Worm (Caenorhabditis elegans) whole organism, L2 larva: ENCODE data around the gene fbxc-30.
A peak's percentile ranks its signal among the peaks of the same experiment; 100 is the strongest.

Experiments
- C34F6.9 ChIP-seq: fragments of 150-350 bp; optimal IDR thresholded peaks from 2 replicates; lab custom pipeline; 2014; ENCODE audit warnings: missing biosample characterization, missing genetic modification characterization
- F13H6.1 ChIP-seq: sonication (generic microtip); optimal IDR thresholded peaks from 2 replicates; lab custom pipeline; 2016; ENCODE audit warnings: missing genetic modification characterization, missing compliant biosample characterization
- R02D3.7 ChIP-seq: fragments of 150-350 bp; optimal IDR thresholded peaks from 2 replicates; lab custom pipeline; 2014; ENCODE audit warnings: missing biosample characterization, missing genetic modification characterization
- Y55F3AM.14 ChIP-seq: fragments of 200-800 bp; sonication (Bioruptor generic); optimal IDR thresholded peaks from 2 replicates; lab custom pipeline; 2018; ENCODE audit warnings: mild to moderate bottlenecking, missing genetic modification characterization, missing compliant biosample characterization
- ZK546.5 ChIP-seq: sonication (generic microtip); optimal IDR thresholded peaks from 2 replicates; lab custom pipeline; 2017; ENCODE audit warnings: missing biosample characterization, missing genetic modification characterization
- aly-2 ChIP-seq: fragments of 150-350 bp; optimal IDR thresholded peaks from 2 replicates; lab custom pipeline; 2014; ENCODE audit warnings: missing biosample characterization, missing genetic modification characterization
- ama-1 ChIP-seq: fragments of 150-350 bp; optimal IDR thresholded peaks from 2 replicates; lab custom pipeline; 2018; ENCODE audit warnings: inconsistent platforms
- blmp-1 ChIP-seq: sonication (generic microtip); optimal IDR thresholded peaks from 2 replicates; lab custom pipeline; 2017; ENCODE audit warnings: missing genetic modification characterization, mild to moderate bottlenecking, missing compliant biosample characterization, antibody characterized with exemption, moderate library complexity; ENCODE audit not compliant: insufficient read depth
- ceh-16 ChIP-seq: fragments of 150-350 bp; optimal IDR thresholded peaks from 2 replicates; lab custom pipeline; 2014; ENCODE audit warnings: missing biosample characterization, missing genetic modification characterization
- ceh-82 ChIP-seq: fragments of 150-350 bp; optimal IDR thresholded peaks from 2 replicates; lab custom pipeline; 2014; ENCODE audit warnings: missing biosample characterization, missing genetic modification characterization
- crh-2 ChIP-seq: sonication (generic microtip); optimal IDR thresholded peaks from 2 replicates; lab custom pipeline; 2017; ENCODE audit warnings: missing biosample characterization, missing genetic modification characterization
- egl-27 ChIP-seq: sonication (generic microtip); optimal IDR thresholded peaks from 3 replicates; lab custom pipeline; 2017; ENCODE audit warnings: missing biosample characterization, missing genetic modification reagents, missing genetic modification characterization
- elt-1 ChIP-seq: fragments of 150-350 bp; optimal IDR thresholded peaks from 2 replicates; lab custom pipeline; 2014; ENCODE audit warnings: missing biosample characterization, missing genetic modification characterization
- fos-1 ChIP-seq: fragments of 150-350 bp; optimal IDR thresholded peaks from 2 replicates; lab custom pipeline; 2014; ENCODE audit warnings: missing biosample characterization, missing genetic modification characterization
- gmeb-1 ChIP-seq: fragments of 150-350 bp; optimal IDR thresholded peaks from 2 replicates; lab custom pipeline; 2014; ENCODE audit warnings: missing biosample characterization, missing genetic modification characterization
- lin-11 ChIP-seq: fragments of 150-350 bp; sonication (generic microtip); optimal IDR thresholded peaks from 2 replicates; lab custom pipeline; 2014; ENCODE audit warnings: missing biosample characterization, missing genetic modification characterization, inconsistent platforms, mixed read lengths
- lin-39 ChIP-seq: fragments of 150-350 bp; optimal IDR thresholded peaks from 2 replicates; lab custom pipeline; 2014; ENCODE audit warnings: missing biosample characterization, missing genetic modification reagents, missing genetic modification characterization
- lsy-2 ChIP-seq, 2 experiments: fragments of 150-350 bp in 1 of 2; sonication (generic microtip) in 1 of 2; optimal IDR thresholded peaks; 2 replicates each; lab custom pipeline; 2014 to 2017; ENCODE audit warnings: missing biosample characterization in 2 of 2, missing genetic modification characterization in 2 of 2
- mab-5 ChIP-seq: fragments of 150-350 bp; optimal IDR thresholded peaks from 2 replicates; lab custom pipeline; 2014; ENCODE audit warnings: missing biosample characterization, missing genetic modification characterization
- mdl-1 ChIP-seq, 2 experiments: fragments of 150-350 bp in 1 of 2; sonication (generic microtip) in 1 of 2; optimal IDR thresholded peaks; 2 replicates each; lab custom pipeline; 2017; ENCODE audit warnings: missing biosample characterization in 2 of 2, missing genetic modification characterization in 2 of 2
- nhr-10 ChIP-seq: sonication (generic microtip); optimal IDR thresholded peaks from 2 replicates; lab custom pipeline; 2017; ENCODE audit warnings: missing biosample characterization, missing genetic modification characterization
- nhr-11 ChIP-seq: fragments of 150-350 bp; optimal IDR thresholded peaks from 2 replicates; lab custom pipeline; 2014; ENCODE audit warnings: missing biosample characterization, missing genetic modification characterization
- nhr-129 ChIP-seq: fragments of 150-350 bp; optimal IDR thresholded peaks from 2 replicates; lab custom pipeline; 2014; ENCODE audit warnings: missing biosample characterization, missing genetic modification characterization
- nhr-23 ChIP-seq: fragments of 150-350 bp; optimal IDR thresholded peaks from 2 replicates; lab custom pipeline; 2014; ENCODE audit warnings: missing biosample characterization, missing genetic modification reagents, missing genetic modification characterization
- nhr-237 ChIP-seq: fragments of 150-350 bp; optimal IDR thresholded peaks from 2 replicates; lab custom pipeline; 2014; ENCODE audit warnings: missing biosample characterization, missing genetic modification characterization
- nhr-25 ChIP-seq: fragments of 150-350 bp; sonication (generic microtip); optimal IDR thresholded peaks from 3 replicates; lab custom pipeline; 2014; ENCODE audit warnings: missing biosample characterization, missing genetic modification characterization
- peb-1 ChIP-seq: fragments of 150-350 bp; optimal IDR thresholded peaks from 2 replicates; lab custom pipeline; 2014; ENCODE audit warnings: missing biosample characterization, missing genetic modification characterization
- sem-4 ChIP-seq: fragments of 150-350 bp; optimal IDR thresholded peaks from 2 replicates; lab custom pipeline; 2014; ENCODE audit warnings: missing biosample characterization, missing genetic modification reagents, missing genetic modification characterization
- sma-3 ChIP-seq: sonication (generic microtip); optimal IDR thresholded peaks from 2 replicates; lab custom pipeline; 2016; ENCODE audit warnings: missing genetic modification reagents, missing genetic modification characterization, missing compliant biosample characterization
- sma-9 ChIP-seq, 2 experiments: fragments of 150-350 bp in 1 of 2; sonication (generic microtip) in 1 of 2; optimal IDR thresholded peaks; 2 replicates each; lab custom pipeline; 2014 to 2016; ENCODE audit warnings: missing genetic modification characterization in 2 of 2, mild to moderate bottlenecking in 1 of 2, missing biosample characterization in 1 of 2, missing compliant biosample characterization in 1 of 2, missing genetic modification reagents in 1 of 2, moderate library complexity in 1 of 2
- snpc-4 ChIP-seq: fragments of 150-350 bp; optimal IDR thresholded peaks from 2 replicates; lab custom pipeline; 2014; ENCODE audit warnings: missing biosample characterization, missing genetic modification characterization
- unc-55 ChIP-seq: fragments of 150-350 bp; sonication (generic microtip); optimal IDR thresholded peaks from 3 replicates; lab custom pipeline; 2014; ENCODE audit warnings: missing biosample characterization, missing genetic modification reagents, missing genetic modification characterization
- unc-62 ChIP-seq: fragments of 150-350 bp; optimal IDR thresholded peaks from 2 replicates; lab custom pipeline; 2014; ENCODE audit warnings: missing biosample characterization, missing genetic modification reagents, missing genetic modification characterization
- ztf-4 ChIP-seq: fragments of 150-350 bp; optimal IDR thresholded peaks from 2 replicates; lab custom pipeline; 2014; ENCODE audit warnings: missing biosample characterization, missing genetic modification characterization

Gene fbxc-30

DNA sequence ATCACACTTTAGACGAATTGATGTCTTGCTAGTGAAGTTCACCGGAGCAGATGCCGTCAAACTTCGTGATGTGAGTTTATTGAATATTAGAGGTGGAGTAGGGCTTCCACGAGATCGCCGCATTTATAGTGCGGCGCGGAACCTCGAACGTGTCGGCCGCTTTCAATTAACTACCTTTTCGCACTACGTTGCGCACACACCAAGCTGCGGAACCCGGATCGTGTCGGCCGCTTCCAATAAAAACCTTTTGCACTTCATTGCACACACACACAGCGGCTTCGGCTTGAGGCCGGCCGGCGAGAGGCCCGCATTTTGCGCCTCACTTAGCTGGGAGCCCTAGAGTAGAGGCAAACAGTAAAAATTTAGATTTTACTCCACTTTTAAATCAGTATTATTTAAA is 12.1 kb upstream of the fbxc-30 start:
- TF ChIP-seq mdl-1 (tag; optimal IDR thresholded peaks at IDR 0.05; lab: Kevin White, UChicago), result no peak
- TF ChIP-seq sem-4 (tag; lab: Kevin White, UChicago), result no peak
- TF ChIP-seq ztf-4 (tag; lab: Kevin White, UChicago), result no peak
- TF ChIP-seq snpc-4 (tag; lab: Kevin White, UChicago), result peak; percentile 75
- TF ChIP-seq unc-55 (GFP tag; lab: Kevin White, UChicago), result no peak
- no peak for TF ChIP-seq Y55F3AM.14 (GFP tag; lab: Kevin White, UChicago)

DNA sequence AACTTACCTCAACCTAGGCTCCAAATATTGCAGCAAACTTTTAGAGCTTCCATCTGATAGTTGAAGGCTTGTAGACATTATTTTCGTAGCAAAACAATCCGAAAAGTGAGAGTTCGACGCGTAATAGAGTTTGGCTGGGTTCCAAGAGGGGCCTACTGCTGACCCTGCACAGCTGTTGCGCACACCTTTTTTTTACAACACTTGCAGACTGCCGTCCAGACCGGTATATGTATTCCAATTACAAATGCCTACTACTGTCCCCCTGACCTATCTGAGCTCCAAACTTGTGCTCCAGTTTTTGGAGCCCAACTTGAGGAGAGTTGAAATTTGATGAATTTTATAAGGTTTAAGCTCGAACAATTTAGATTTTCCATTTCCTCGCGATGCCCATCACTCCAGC is 7.9 kb upstream of the fbxc-30 start, which contains the start of the genes fbxc-24 and fbxc-27:
fbxc-24 (minus strand) TSS at position 101 of the 400 bp plus-strand sequence.
fbxc-27 (plus strand) TSS at position 216 of the 400 bp plus-strand sequence.
- TF ChIP-seq nhr-23 (tag; lab: Kevin White, UChicago), result no peak
- no peak for TF ChIP-seq crh-2 (tag; lab: Kevin White, UChicago)
- TF ChIP-seq R02D3.7, result no peak
- TF ChIP-seq aly-2, result no peak
- TF ChIP-seq mdl-1 (tag; optimal IDR thresholded peaks at IDR 0.05; lab: Kevin White, UChicago), result no peak
- no peak for TF ChIP-seq ceh-82
- TF ChIP-seq snpc-4 (tag; lab: Kevin White, UChicago), result no peak
- no peak for TF ChIP-seq ztf-4 (tag; lab: Kevin White, UChicago)
- no peak for TF ChIP-seq ama-1 (lab: Kevin White, UChicago)
- TF ChIP-seq sma-9 (GFP tag; optimal IDR thresholded peaks at IDR 0.05; lab: Kevin White, UChicago), result no peak
- no peak for TF ChIP-seq sma-9 (tag; optimal IDR thresholded peaks at IDR 0.05; lab: Kevin White, UChicago)
- TF ChIP-seq peb-1 (tag; lab: Kevin White, UChicago), result no peak
- TF ChIP-seq nhr-11 (tag; lab: Kevin White, UChicago), result no peak

DNA sequence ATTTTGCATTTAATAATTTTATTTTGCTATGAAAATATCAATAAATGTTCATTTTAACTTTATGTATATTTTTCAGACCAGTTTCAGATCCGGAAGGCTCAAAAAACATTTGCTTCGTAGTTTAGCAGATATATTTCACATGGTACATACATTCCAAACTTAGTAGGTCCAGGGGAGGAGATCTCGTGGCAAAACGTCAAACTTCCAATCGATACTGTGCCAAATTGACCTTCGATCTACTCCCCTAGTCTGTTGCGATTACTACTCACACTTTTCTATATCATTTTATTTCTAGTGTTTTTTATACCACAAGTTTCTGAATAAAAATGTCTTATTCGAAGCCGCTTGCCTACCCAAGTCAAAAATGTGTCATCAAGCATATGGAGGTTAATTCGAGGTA is 5.7 kb upstream of the fbxc-30 start, which contains the start of gene fbxc-31:
fbxc-31 (plus strand) TSS at position 301 of the 400 bp plus-strand sequence.
- TF ChIP-seq mab-5 (tag; lab: Kevin White, UChicago), result no peak

DNA sequence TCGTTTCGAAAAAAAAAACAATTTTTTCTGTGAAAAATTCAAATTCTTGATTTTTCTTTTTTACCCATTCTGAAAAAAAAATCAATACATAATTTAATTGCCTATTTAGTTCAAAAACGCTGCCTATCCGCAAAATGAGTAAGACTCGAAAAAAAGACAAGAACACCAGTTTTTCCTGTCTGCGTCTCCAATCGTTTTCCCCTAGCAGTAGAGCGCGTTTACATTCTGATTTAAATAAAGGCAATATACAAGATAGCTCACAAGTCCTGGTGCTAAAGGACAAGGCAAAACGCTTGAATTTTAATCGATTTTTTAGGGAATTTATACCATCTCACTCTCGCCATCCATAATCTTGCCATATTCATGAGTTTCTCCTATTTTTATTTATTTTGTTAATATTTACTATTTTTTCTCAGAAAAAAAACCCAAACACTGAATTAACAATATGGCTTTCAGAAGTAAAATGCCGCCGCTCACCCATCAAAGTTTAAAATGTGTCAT is 4.2 kb upstream of the fbxc-30 start, which contains the start of gene fbxc-33:
fbxc-33 (plus strand) TSS at position 451 of the 501 bp plus-strand sequence.
- peak; percentile 14 for TF ChIP-seq gmeb-1
- TF ChIP-seq C34F6.9 (tag; lab: Kevin White, UChicago), result peak; percentile 67
- no peak for TF ChIP-seq nhr-25
- TF ChIP-seq sma-3 (GFP tag; lab: Kevin White, UChicago), result no peak
- TF ChIP-seq nhr-129 (tag; lab: Kevin White, UChicago), result peak; percentile 1
- TF ChIP-seq unc-55 (GFP tag; lab: Kevin White, UChicago), result peak; percentile 53
- TF ChIP-seq mdl-1 (tag; optimal IDR thresholded peaks at IDR 0.05; lab: Kevin White, UChicago), result no peak
- TF ChIP-seq aly-2, result no peak
- no peak for TF ChIP-seq elt-1 (tag; lab: Kevin White, UChicago)
- no peak for TF ChIP-seq lsy-2 (tag; optimal IDR thresholded peaks at IDR 0.05; lab: Kevin White, UChicago)
- peak; percentile 19 for TF ChIP-seq fos-1
- TF ChIP-seq ceh-82, result no peak

DNA sequence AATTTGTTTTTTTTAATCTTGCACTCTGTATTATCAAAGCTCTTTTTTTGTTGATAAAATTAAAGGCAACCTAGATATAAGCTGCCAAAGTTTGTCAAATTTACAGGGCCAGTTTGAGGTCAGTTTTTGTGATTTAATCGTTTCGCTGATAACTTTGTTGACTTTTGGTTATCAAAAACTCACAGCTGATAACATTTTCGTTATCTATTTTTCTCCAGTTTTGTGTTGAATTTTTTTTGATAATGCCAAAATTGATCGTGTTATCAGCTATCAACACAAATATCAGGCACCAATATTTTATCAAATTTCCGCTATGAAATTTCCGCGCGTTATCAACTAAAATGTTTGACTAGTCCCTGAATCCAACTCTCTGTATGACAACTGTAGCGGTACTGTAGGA is 2.2 kb upstream of the fbxc-30 start:
- TF ChIP-seq fos-1 (peak; percentile 99), mdl-1 (tag; optimal IDR thresholded peaks at IDR 0.05; lab: Kevin White, UChicago) (no peak), gmeb-1 (peak; percentile 59), lin-39 (tag; lab: Kevin White, UChicago) (no peak), R02D3.7 (no peak), sma-3 (GFP tag; lab: Kevin White, UChicago) (peak; percentile 26), F13H6.1 (no peak), sma-9 (GFP tag; optimal IDR thresholded peaks at IDR 0.05; lab: Kevin White, UChicago) (peak; percentile 55), sma-9 (tag; optimal IDR thresholded peaks at IDR 0.05; lab: Kevin White, UChicago) (no peak), egl-27 (tag; lab: Kevin White, UChicago) (peak; percentile 85), ama-1 (lab: Kevin White, UChicago) (no peak), crh-2 (tag; lab: Kevin White, UChicago) (peak; percentile 30)

DNA sequence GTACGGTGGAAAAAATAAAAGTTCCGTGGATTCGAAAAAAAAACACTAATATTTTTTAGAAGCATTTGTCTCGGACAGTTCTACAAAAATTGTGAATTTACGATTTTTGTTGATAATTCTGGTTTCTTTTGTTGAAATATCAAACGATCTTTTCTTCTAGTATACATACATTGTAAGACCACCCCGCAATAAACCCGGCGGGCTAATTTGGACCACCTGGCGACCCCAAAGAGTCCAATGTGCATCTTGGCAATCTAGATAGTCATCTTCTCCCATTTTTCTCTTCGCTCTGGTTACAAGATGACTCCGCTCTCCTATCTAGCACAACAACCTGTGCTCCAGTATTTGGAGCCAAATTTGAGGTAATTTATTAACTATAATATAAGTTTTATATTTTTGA is 1.6 kb upstream of the fbxc-30 start, which contains the start of gene fbxc-29:
fbxc-29 (plus strand) TSS at position 301 of the 400 bp plus-strand sequence.
- TF ChIP-seq ZK546.5 (no peak), nhr-23 (tag; lab: Kevin White, UChicago) (no peak), nhr-129 (tag; lab: Kevin White, UChicago) (no peak), ceh-16 (no peak), sma-3 (GFP tag; lab: Kevin White, UChicago) (no peak), Y55F3AM.14 (GFP tag; lab: Kevin White, UChicago) (no peak), unc-62 (no peak), nhr-11 (tag; lab: Kevin White, UChicago) (no peak), blmp-1 (no peak), nhr-237 (tag; lab: Kevin White, UChicago) (no peak), nhr-10 (tag; lab: Kevin White, UChicago) (no peak), lin-11 (no peak)
